Worm (Caenorhabditis elegans) whole organism, midembryonic: ENCODE data around the gene ncx-6.

Experiments used
- T22C8.4 ChIP-seq: fragments of 200-800 bp; sonication (Bioruptor generic); IDR thresholded peaks from 2 replicates; pipeline ENCODE4 v1.3.6; 2022; ENCODE audit warnings: missing genetic modification characterization, missing compliant biosample characterization
- cog-1 ChIP-seq: sonication (generic microtip); optimal IDR thresholded peaks from 2 replicates; lab custom pipeline; 2016; ENCODE audit warnings: missing genetic modification characterization, missing compliant biosample characterization
- flt-1 ChIP-seq: fragments of 200-800 bp; sonication (Bioruptor generic); IDR thresholded peaks from 2 replicates; pipeline ENCODE4 v1.3.6; 2022; ENCODE audit warnings: missing genetic modification characterization, missing compliant biosample characterization
- klf-2 ChIP-seq: fragments of 200-800 bp; sonication (Bioruptor generic); conservative IDR thresholded peaks from 2 replicates; pipeline ENCODE4 v1.3.6; 2022; ENCODE audit warnings: missing genetic modification reagents, missing genetic modification characterization, missing compliant biosample characterization
- med-1 ChIP-seq: sonication (generic microtip); optimal IDR thresholded peaks from 2 replicates; lab custom pipeline; 2017; ENCODE audit warnings: missing genetic modification characterization, mild to moderate bottlenecking, missing compliant biosample characterization, antibody characterized with exemption, missing genetic modification reagents; ENCODE audit not compliant: insufficient read depth
- ref-1 ChIP-seq: fragments of 200-800 bp; sonication (Bioruptor generic); conservative IDR thresholded peaks from 2 replicates; pipeline ENCODE4 v1.3.6; 2022; ENCODE audit warnings: missing genetic modification reagents, missing genetic modification characterization, missing compliant biosample characterization
- tab-1 ChIP-seq: fragments of 200-800 bp; sonication (Bioruptor generic); IDR thresholded peaks from 2 replicates; pipeline ENCODE4 v1.3.6; 2022; ENCODE audit warnings: missing genetic modification characterization, missing compliant biosample characterization
- ztf-23 ChIP-seq: fragments of 200-800 bp; sonication (Bioruptor generic); IDR thresholded peaks from 2 replicates; pipeline ENCODE4 v1.3.6; 2022; ENCODE audit warnings: missing genetic modification reagents, missing genetic modification characterization, missing compliant biosample characterization
- ztf-29 ChIP-seq: fragments of 200-800 bp; sonication (Bioruptor generic); IDR thresholded peaks from 2 replicates; pipeline ENCODE4 v1.3.6; 2022; ENCODE audit warnings: missing genetic modification reagents, missing genetic modification characterization, missing compliant biosample characterization

The ncx-6 gene

ce11 chrIII:9730407-9730806, 16.7 kb upstream of the ncx-6 start:
- TF ChIP-seq ztf-23 (no peak), tab-1 (GFP tag; lab: Robert Waterston, UW) (no peak), flt-1 (GFP tag; lab: Robert Waterston, UW) (no peak), T22C8.4 (no peak), ztf-29 (GFP tag; lab: Robert Waterston, UW) (no peak), med-1 (GFP tag; lab: Kevin White, UChicago) (no peak), ref-1 (GFP tag; lab: Robert Waterston, UW) (no peak)

- TF ChIP-seq flt-1 (GFP tag; lab: Robert Waterston, UW) (no peak), ztf-29 (GFP tag; lab: Robert Waterston, UW) (no peak), cog-1 (no peak), ref-1 (GFP tag; lab: Robert Waterston, UW) (no peak), tab-1 (GFP tag; lab: Robert Waterston, UW) (no peak), T22C8.4 (no peak), ztf-23 (no peak), med-1 (GFP tag; lab: Kevin White, UChicago) (no peak), klf-2 (no peak)
Observed at ce11 chrIII:9727439-9727838, 13.7 kb upstream of the ncx-6 start, which contains the start of gene C07A9.12. Gene C07A9.12 (minus strand): TSS chrIII:9727539.

- TF ChIP-seq tab-1 (GFP tag; lab: Robert Waterston, UW) (no peak), T22C8.4 (no peak), ztf-29 (GFP tag; lab: Robert Waterston, UW) (no peak), klf-2 (no peak), med-1 (GFP tag; lab: Kevin White, UChicago) (no peak), cog-1 (no peak), ztf-23 (no peak), ref-1 (GFP tag; lab: Robert Waterston, UW) (no peak)
Observed at ce11 chrIII:9725114-9725513, 11.4 kb upstream of the ncx-6 start, which contains the start of gene clec-162. Gene clec-162 (minus strand): TSS chrIII:9725214.

DNA sequence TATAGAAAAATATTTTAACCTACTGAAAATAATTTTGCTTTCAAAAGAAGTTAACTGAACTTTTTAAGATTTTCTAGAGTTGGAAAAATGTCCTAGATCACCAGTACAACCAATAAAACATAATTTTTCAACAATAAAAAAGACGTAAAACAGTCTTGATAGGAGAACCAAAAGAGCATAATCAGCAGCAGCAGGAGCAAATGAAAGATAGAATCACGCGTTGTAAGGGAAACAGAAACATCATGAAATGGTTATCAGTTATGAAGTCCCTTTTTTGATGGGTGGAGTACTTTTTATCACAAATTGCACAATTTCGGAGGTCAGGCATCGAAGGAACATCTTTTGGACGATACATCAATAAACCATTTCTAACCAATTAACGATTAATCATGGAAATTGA, 8.2 kb upstream of the ncx-6 start:
- no peak for TF ChIP-seq klf-2
- TF ChIP-seq flt-1 (GFP tag; lab: Robert Waterston, UW) = no peak
- TF ChIP-seq ref-1 (GFP tag; lab: Robert Waterston, UW) = no peak
- no peak for TF ChIP-seq tab-1 (GFP tag; lab: Robert Waterston, UW)
- TF ChIP-seq ztf-29 (GFP tag; lab: Robert Waterston, UW) = no peak
- no peak for TF ChIP-seq cog-1
- TF ChIP-seq ztf-23 = no peak
- TF ChIP-seq med-1 (GFP tag; lab: Kevin White, UChicago) = no peak
- TF ChIP-seq T22C8.4 = no peak

DNA sequence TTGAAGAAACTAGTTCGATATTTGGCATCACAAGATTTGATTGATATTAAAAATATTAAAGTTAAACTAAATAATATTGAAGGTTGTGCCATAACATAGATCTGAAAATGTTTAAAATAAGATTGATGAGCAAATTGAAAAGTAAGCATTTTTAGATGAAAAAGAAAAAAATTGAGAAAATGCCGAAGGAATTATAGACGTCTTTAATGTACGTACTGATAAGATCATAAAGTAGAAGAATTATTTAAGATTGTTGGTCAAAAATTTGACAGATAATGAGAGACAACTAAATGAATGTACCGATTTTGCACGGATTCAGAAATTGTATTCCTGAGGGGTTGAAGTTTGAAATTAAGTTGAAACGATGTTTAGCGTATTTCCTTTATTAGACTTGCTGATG, 6.4 kb upstream of the ncx-6 start, which contains the start of gene ncx-7:
ncx-7 (minus strand) TSS at position 101 of the 400 bp plus-strand sequence.
- TF ChIP-seq klf-2 = no peak
- no peak for TF ChIP-seq cog-1
- TF ChIP-seq flt-1 (GFP tag; lab: Robert Waterston, UW) = no peak
- TF ChIP-seq ztf-23 = no peak
- TF ChIP-seq ref-1 (GFP tag; lab: Robert Waterston, UW) = no peak
- TF ChIP-seq tab-1 (GFP tag; lab: Robert Waterston, UW) = no peak
- TF ChIP-seq T22C8.4 = no peak
- no peak for TF ChIP-seq med-1 (GFP tag; lab: Kevin White, UChicago)
- no peak for TF ChIP-seq ztf-29 (GFP tag; lab: Robert Waterston, UW)

ce11 chrIII:9717243-9717642, 3.5 kb upstream of the ncx-6 start:
- TF ChIP-seq ref-1 (GFP tag; lab: Robert Waterston, UW) = no peak
- TF ChIP-seq med-1 (GFP tag; lab: Kevin White, UChicago) = no peak
- TF ChIP-seq flt-1 (GFP tag; lab: Robert Waterston, UW) = no peak

DNA sequence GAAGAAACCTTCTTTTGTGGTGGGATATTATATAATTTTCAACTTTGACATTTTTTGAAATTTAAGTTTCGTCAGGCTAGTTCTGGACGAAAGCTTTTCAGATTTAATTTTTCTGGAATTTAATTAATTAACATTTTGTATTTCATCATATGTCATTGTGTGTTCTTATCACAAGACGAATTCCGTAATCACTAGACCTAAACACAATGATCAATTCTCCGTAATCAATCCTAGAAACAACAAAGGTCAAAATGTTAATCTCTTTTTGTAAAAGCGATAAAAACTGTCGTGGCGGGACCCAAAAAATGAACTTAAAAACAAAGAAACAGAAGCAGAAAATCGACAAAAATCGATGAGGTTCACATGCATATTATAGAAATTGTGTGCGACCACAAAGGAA, 982 bp upstream of the ncx-6 start:
- TF ChIP-seq med-1 (GFP tag; lab: Kevin White, UChicago) (no peak), T22C8.4 (no peak), tab-1 (GFP tag; lab: Robert Waterston, UW) (no peak), ztf-29 (GFP tag; lab: Robert Waterston, UW) (no peak), klf-2 (no peak), flt-1 (GFP tag; lab: Robert Waterston, UW) (no peak), ref-1 (GFP tag; lab: Robert Waterston, UW) (no peak), ztf-23 (no peak), cog-1 (no peak)

DNA sequence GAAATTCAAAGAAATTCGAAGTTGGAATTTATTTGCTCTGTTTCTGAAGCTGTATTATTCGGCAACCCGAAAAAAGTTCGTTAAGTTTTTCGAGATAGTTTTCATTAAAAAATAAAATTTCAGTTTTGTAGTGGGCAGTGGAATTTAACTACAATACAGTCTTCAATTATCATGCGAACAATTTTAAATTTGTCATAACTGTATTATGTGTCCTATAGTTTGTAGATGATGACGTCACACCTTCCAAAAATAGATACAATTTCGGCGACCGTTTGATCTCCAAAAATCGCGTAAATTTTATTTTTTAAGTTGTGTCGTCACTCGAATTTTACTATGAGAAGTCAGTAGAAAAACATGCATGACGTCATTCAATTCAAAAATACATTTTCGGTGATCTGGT, 567 bp downstream of the ncx-6 start:
- no peak for TF ChIP-seq ref-1 (GFP tag; lab: Robert Waterston, UW)
- no peak for TF ChIP-seq cog-1
- TF ChIP-seq T22C8.4 = no peak
- no peak for TF ChIP-seq med-1 (GFP tag; lab: Kevin White, UChicago)
- TF ChIP-seq flt-1 (GFP tag; lab: Robert Waterston, UW) = no peak
- TF ChIP-seq klf-2 = no peak
- no peak for TF ChIP-seq ztf-29 (GFP tag; lab: Robert Waterston, UW)
- TF ChIP-seq tab-1 (GFP tag; lab: Robert Waterston, UW) = no peak
- TF ChIP-seq ztf-23 = no peak

DNA sequence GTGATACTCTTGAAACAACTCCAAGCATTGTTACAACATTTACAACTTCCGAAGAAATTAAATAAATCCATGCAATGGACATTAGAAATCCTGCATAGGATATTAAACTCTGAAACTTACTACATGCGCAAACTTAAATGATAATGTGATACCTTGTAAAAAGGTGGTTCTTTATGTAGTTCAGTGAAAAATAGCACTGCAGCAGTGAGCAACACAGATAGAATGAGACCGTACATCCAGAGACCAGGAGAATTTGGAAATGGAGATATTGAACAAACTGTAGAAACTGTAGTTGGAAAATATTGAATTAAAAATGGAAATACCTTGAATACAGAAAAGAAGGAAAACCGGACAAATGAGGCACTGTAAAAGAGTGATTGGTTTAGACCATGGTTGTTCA, 2.6 kb downstream of the ncx-6 start:
- TF ChIP-seq flt-1 (GFP tag; lab: Robert Waterston, UW) (no peak), med-1 (GFP tag; lab: Kevin White, UChicago) (no peak), ztf-29 (GFP tag; lab: Robert Waterston, UW) (no peak), cog-1 (no peak), T22C8.4 (no peak), ref-1 (GFP tag; lab: Robert Waterston, UW) (no peak), tab-1 (GFP tag; lab: Robert Waterston, UW) (no peak), klf-2 (no peak), ztf-23 (no peak)

- TF ChIP-seq cog-1 = no peak
- TF ChIP-seq T22C8.4 = no peak
- no peak for TF ChIP-seq tab-1 (GFP tag; lab: Robert Waterston, UW)
- TF ChIP-seq ref-1 (GFP tag; lab: Robert Waterston, UW) = no peak; the same call in 1 of the 2 replicates
- no peak for TF ChIP-seq ztf-29 (GFP tag; lab: Robert Waterston, UW)
- TF ChIP-seq flt-1 (GFP tag; lab: Robert Waterston, UW) = no peak; the same call in 1 of the 2 replicates
- TF ChIP-seq med-1 (GFP tag; lab: Kevin White, UChicago) = no peak
- TF ChIP-seq ztf-23 = no peak
Observed at ce11 chrIII:9705157-9705905, 8.4 kb downstream of the ncx-6 start.
